Fruit fly (Drosophila melanogaster) whole organism, embryonic: ENCODE measurements around the gene lilli.

ENCODE experiments used
- Ada2b ChIP-seq: fragments of 200-800 bp; sonication (Bioruptor generic); IDR thresholded peaks from 2 replicates; pipeline ENCODE4 v1.3.6; 2022; ENCODE audit warnings: missing biosample characterization, missing genetic modification characterization
- BtbVII ChIP-seq: fragments of 200-800 bp; sonication (Bioruptor generic); optimal IDR thresholded peaks from 3 replicates; lab custom pipeline; 2017; ENCODE audit warnings: missing biosample characterization, mild to moderate bottlenecking, missing genetic modification characterization
- CG10543 ChIP-seq: fragments of 200-800 bp; sonication (Bioruptor generic); optimal IDR thresholded peaks from 3 replicates; lab custom pipeline; 2017; ENCODE audit warnings: missing biosample characterization, mild to moderate bottlenecking, missing genetic modification characterization, moderate library complexity
- CG13296 ChIP-seq: fragments of 200-800 bp; sonication (Bioruptor generic); optimal IDR thresholded peaks from 3 replicates; lab custom pipeline; 2018; ENCODE audit warnings: missing biosample characterization, mild to moderate bottlenecking, missing genetic modification characterization
- CG17359 ChIP-seq: fragments of 200-800 bp; sonication (Bioruptor generic); optimal IDR thresholded peaks from 3 replicates; lab custom pipeline; 2018; ENCODE audit warnings: missing biosample characterization, mild to moderate bottlenecking, missing genetic modification characterization, moderate library complexity
- CG17802 ChIP-seq: fragments of 200-800 bp; sonication (Bioruptor generic); optimal IDR thresholded peaks from 2 replicates; lab custom pipeline; 2018; ENCODE audit warnings: missing biosample characterization, mild to moderate bottlenecking, missing genetic modification characterization, moderate library complexity
- CG2202 ChIP-seq: fragments of 200-800 bp; sonication (Bioruptor generic); optimal IDR thresholded peaks from 2 replicates; lab custom pipeline; 2018; ENCODE audit warnings: missing biosample characterization, mild to moderate bottlenecking, missing genetic modification characterization
- CG31441 ChIP-seq: fragments of 200-800 bp; sonication (Bioruptor generic); IDR thresholded peaks from 2 replicates; pipeline ENCODE4 v1.3.6; 2022; ENCODE audit warnings: missing biosample characterization, missing genetic modification characterization
- CG3163 ChIP-seq: fragments of 200-800 bp; sonication (Bioruptor generic); optimal IDR thresholded peaks from 3 replicates; lab custom pipeline; 2016; ENCODE audit warnings: missing biosample characterization, missing genetic modification characterization
- CG3281 ChIP-seq: fragments of 200-800 bp; sonication (Bioruptor generic); optimal IDR thresholded peaks from 3 replicates; lab custom pipeline; 2017; ENCODE audit warnings: missing biosample characterization, mild to moderate bottlenecking, missing genetic modification characterization
- CG34422 ChIP-seq: fragments of 200-800 bp; sonication (Bioruptor generic); IDR thresholded peaks from 3 replicates; pipeline ENCODE4 v1.3.6; 2022; ENCODE audit warnings: missing biosample characterization, missing genetic modification characterization
- CG5953 ChIP-seq: fragments of 200-800 bp; sonication (Bioruptor generic); IDR thresholded peaks from 2 replicates; pipeline ENCODE4 v1.3.6; 2022; ENCODE audit warnings: missing biosample characterization, missing genetic modification characterization
- CG6272 ChIP-seq: fragments of 200-800 bp; sonication (Bioruptor generic); IDR thresholded peaks from 2 replicates; pipeline ENCODE4 v1.3.6; 2022; ENCODE audit warnings: missing biosample characterization, missing genetic modification characterization
- CG6683 ChIP-seq: fragments of 200-800 bp; sonication (Bioruptor generic); optimal IDR thresholded peaks from 2 replicates; lab custom pipeline; 2017; ENCODE audit warnings: missing biosample characterization, mild to moderate bottlenecking, missing genetic modification characterization, missing genetic modification reagents
- CG7357 ChIP-seq: fragments of 200-800 bp; sonication (Bioruptor generic); IDR thresholded peaks from 3 replicates; pipeline ENCODE4 v1.3.6; 2022; ENCODE audit warnings: missing biosample characterization, missing genetic modification characterization
- CG9932 ChIP-seq: fragments of 200-800 bp; sonication (Bioruptor generic); IDR thresholded peaks from 2 replicates; pipeline ENCODE4 v1.3.6; 2022; ENCODE audit warnings: missing biosample characterization, missing genetic modification characterization
- CrebB ChIP-seq: fragments of 200-800 bp; sonication (Bioruptor generic); optimal IDR thresholded peaks from 3 replicates; lab custom pipeline; 2018; ENCODE audit warnings: missing biosample characterization, mild to moderate bottlenecking, missing genetic modification characterization
- D19A ChIP-seq: fragments of 200-800 bp; optimal IDR thresholded peaks from 3 replicates; lab custom pipeline; 2019; ENCODE audit warnings: missing biosample characterization, mild to moderate bottlenecking, missing genetic modification characterization, moderate library complexity
- Dek ChIP-seq: fragments of 200-800 bp; sonication (Bioruptor generic); optimal IDR thresholded peaks from 3 replicates; lab custom pipeline; 2019; ENCODE audit warnings: missing biosample characterization, mild to moderate bottlenecking, missing genetic modification characterization, moderate library complexity
- Dref ChIP-seq: fragments of 200-800 bp; sonication (Bioruptor generic); IDR thresholded peaks from 2 replicates; pipeline ENCODE4 v1.3.6; 2022; ENCODE audit warnings: missing biosample characterization, missing genetic modification characterization
- ERR ChIP-seq: fragments of 200-800 bp; sonication (Bioruptor generic); optimal IDR thresholded peaks from 2 replicates; lab custom pipeline; 2016; ENCODE audit warnings: missing biosample characterization, missing genetic modification characterization
- Ets97D ChIP-seq: fragments of 200-800 bp; sonication (Bioruptor generic); optimal IDR thresholded peaks from 3 replicates; lab custom pipeline; 2016; ENCODE audit warnings: missing biosample characterization, missing genetic modification characterization
- H15 ChIP-seq: fragments of 200-800 bp; sonication (Bioruptor generic); IDR thresholded peaks from 3 replicates; pipeline ENCODE4 v1.3.6; 2022; ENCODE audit warnings: missing biosample characterization, missing genetic modification characterization
- Hmr ChIP-seq: fragments of 200-800 bp; sonication (Bioruptor generic); optimal IDR thresholded peaks from 3 replicates; lab custom pipeline; 2017; ENCODE audit warnings: mild to moderate bottlenecking, missing biosample characterization, missing genetic modification reagents, missing genetic modification characterization
- Hr51 ChIP-seq, 2 experiments: fragments of 200-800 bp; sonication (Bioruptor generic); optimal IDR thresholded peaks; 2 replicates in 1 of 2; 3 replicates in 1 of 2; lab custom pipeline; 2016 to 2018; ENCODE audit warnings: missing biosample characterization in 2 of 2, missing genetic modification characterization in 2 of 2, mild to moderate bottlenecking in 1 of 2, moderate library complexity in 1 of 2
- MTF-1 ChIP-seq: fragments of 200-800 bp; sonication (Bioruptor generic); optimal IDR thresholded peaks from 2 replicates; lab custom pipeline; 2018; ENCODE audit warnings: missing biosample characterization, mild to moderate bottlenecking, missing genetic modification characterization, borderline replicate concordance
- Med ChIP-seq: fragments of 200-800 bp; sonication (Bioruptor generic); peaks from one replicate; lab custom pipeline; 2016; ENCODE audit warnings: missing biosample characterization, missing genetic modification characterization, mild to moderate bottlenecking, inconsistent platforms, moderate library complexity
- Pdp1 ChIP-seq, 2 experiments: fragments of 200-800 bp; sonication (Bioruptor generic); optimal IDR thresholded peaks; 3 replicates each; lab custom pipeline; 2016; ENCODE audit warnings: missing biosample characterization in 2 of 2, missing genetic modification characterization in 2 of 2, mild to moderate bottlenecking in 1 of 2, moderate library complexity in 1 of 2
- TFAM ChIP-seq: fragments of 200-800 bp; sonication (Bioruptor generic); optimal IDR thresholded peaks from 2 replicates; lab custom pipeline; 2017; ENCODE audit warnings: missing biosample characterization, missing genetic modification characterization, inconsistent platforms
- Trl ChIP-seq, 3 experiments: fragments of >200 bp in 2 of 3; fragments of 200-800 bp in 1 of 3; sonication (Bioruptor generic) in 1 of 3; optimal IDR thresholded peaks; 2 replicates in 1 of 3; 3 replicates in 2 of 3; lab custom pipeline; 2016 to 2017; ENCODE audit warnings: missing biosample characterization in 1 of 3, missing genetic modification characterization in 1 of 3
- Vsx1 ChIP-seq: fragments of 200-800 bp; sonication (Bioruptor generic); optimal IDR thresholded peaks from 2 replicates; lab custom pipeline; 2017; ENCODE audit warnings: missing biosample characterization, mild to moderate bottlenecking, missing genetic modification characterization, missing genetic modification reagents
- ac ChIP-seq: fragments of 200-800 bp; sonication (Bioruptor generic); optimal IDR thresholded peaks from 3 replicates; lab custom pipeline; 2017; ENCODE audit warnings: missing biosample characterization, mild to moderate bottlenecking, missing genetic modification characterization
- ap ChIP-seq: fragments of 200-800 bp; sonication (Bioruptor generic); IDR thresholded peaks from 2 replicates; pipeline ENCODE4 v1.3.6; 2022; ENCODE audit warnings: missing biosample characterization, missing genetic modification characterization
- crc ChIP-seq: fragments of 200-800 bp; sonication (Bioruptor generic); optimal IDR thresholded peaks from 2 replicates; lab custom pipeline; 2016; ENCODE audit warnings: missing biosample characterization, missing genetic modification characterization
- da ChIP-seq: fragments of 200-800 bp; sonication (Bioruptor generic); optimal IDR thresholded peaks from 2 replicates; lab custom pipeline; 2016; ENCODE audit warnings: missing biosample characterization, missing genetic modification characterization
- disco-r ChIP-seq: fragments of 200-800 bp; sonication (Bioruptor generic); optimal IDR thresholded peaks from 2 replicates; lab custom pipeline; 2016; ENCODE audit warnings: missing biosample characterization, missing genetic modification characterization
- dysf ChIP-seq: fragments of 200-800 bp; sonication (Bioruptor generic); IDR thresholded peaks from 3 replicates; pipeline ENCODE4 v1.3.6; 2022; ENCODE audit warnings: missing biosample characterization, missing genetic modification characterization
- ftz-f1 ChIP-seq: fragments of 200-800 bp; sonication (Bioruptor generic); optimal IDR thresholded peaks from 2 replicates; lab custom pipeline; 2016; ENCODE audit warnings: missing biosample characterization, missing genetic modification characterization
- nerfin-1 ChIP-seq: fragments of 200-800 bp; sonication (Bioruptor generic); optimal IDR thresholded peaks from 3 replicates; lab custom pipeline; 2019; ENCODE audit warnings: missing biosample characterization, mild to moderate bottlenecking, missing genetic modification characterization, moderate library complexity
- nerfin-2 ChIP-seq: fragments of 200-800 bp; sonication (Bioruptor generic); IDR thresholded peaks from 2 replicates; pipeline ENCODE4 v1.3.6; 2022; ENCODE audit warnings: missing biosample characterization, missing genetic modification characterization; ENCODE audit not compliant: partially characterized antibody
- oc ChIP-seq: fragments of 200-800 bp; sonication (Bioruptor generic); optimal IDR thresholded peaks from 2 replicates; lab custom pipeline; 2018; ENCODE audit warnings: missing biosample characterization, mild to moderate bottlenecking, missing genetic modification characterization, moderate library complexity
- otp ChIP-seq: fragments of 200-800 bp; sonication (Bioruptor generic); IDR thresholded peaks from 3 replicates; pipeline ENCODE4, ENCODE4 v1.3.6; 2022; ENCODE audit warnings: missing biosample characterization, missing genetic modification characterization
- pnt ChIP-seq: fragments of 200-800 bp; sonication (Bioruptor generic); optimal IDR thresholded peaks from 3 replicates; lab custom pipeline; 2016; ENCODE audit warnings: missing biosample characterization, missing genetic modification characterization
- pum ChIP-seq: fragments of 200-800 bp; sonication (Bioruptor generic); optimal IDR thresholded peaks from 2 replicates; lab custom pipeline; 2016; ENCODE audit warnings: missing biosample characterization, missing genetic modification characterization
- run ChIP-seq: fragments of 200-800 bp; sonication (Bioruptor generic); optimal IDR thresholded peaks from 3 replicates; lab custom pipeline; 2018; ENCODE audit warnings: missing biosample characterization, mild to moderate bottlenecking, missing genetic modification characterization
- schlank ChIP-seq: fragments of 200-800 bp; sonication (Bioruptor generic); optimal IDR thresholded peaks from 2 replicates; lab custom pipeline; 2018; ENCODE audit warnings: missing biosample characterization, mild to moderate bottlenecking, missing genetic modification characterization
- slbo ChIP-seq: fragments of 200-800 bp; sonication (Bioruptor generic); IDR thresholded peaks from 2 replicates; pipeline ENCODE4 v1.3.6; 2022; ENCODE audit warnings: missing biosample characterization, missing genetic modification characterization
- sr ChIP-seq: fragments of 200-800 bp; sonication (Bioruptor generic); IDR thresholded peaks from 3 replicates; pipeline ENCODE4 v1.3.6; 2022; ENCODE audit warnings: missing biosample characterization, missing genetic modification characterization
- tgo ChIP-seq: fragments of 200-800 bp; sonication (Bioruptor generic); IDR thresholded peaks from 3 replicates; pipeline ENCODE4 v1.3.6; 2022; ENCODE audit warnings: missing biosample characterization, missing genetic modification characterization
- ttk ChIP-seq: fragments of 200-800 bp; sonication (Bioruptor generic); IDR thresholded peaks from 2 replicates; pipeline ENCODE4 v2.1.2; 2022; ENCODE audit warnings: missing biosample characterization, missing genetic modification characterization
- unc-4 ChIP-seq: fragments of 200-800 bp; sonication (Bioruptor generic); IDR thresholded peaks from 2 replicates; pipeline ENCODE4 v1.3.6; 2022; ENCODE audit warnings: missing biosample characterization, missing genetic modification characterization; ENCODE audit not compliant: partially characterized antibody
- yki ChIP-seq: fragments of >200 bp; optimal IDR thresholded peaks from 3 replicates; lab custom pipeline; 2018

lilli gene

dm6 chr2L:2993236-2993635, 107.5 kb downstream of the lilli start (continued):
- TF ChIP-seq CG17359 (tag; lab: Kevin White, UChicago) (no peak), Hr51 (GFP tag; optimal IDR thresholded peaks at IDR 0.05; lab: Kevin White, UChicago) (no peak), Med (GFP tag; lab: Kevin White, UChicago) (no peak), yki (no peak), Pdp1 (GFP tag; optimal IDR thresholded peaks at IDR 0.05; lab: Kevin White, UChicago) (no peak), CG34422 (GFP tag; lab: Robert Waterston, UW) (peak; percentile 35; the same call in 1 of the 3 replicates), tgo (GFP tag; lab: Robert Waterston, UW) (no peak), Hmr (no peak), D19A (no peak), Trl (optimal IDR thresholded peaks at IDR 0.05; lab: Kevin White, UChicago) (peak in 1 of 2 experiments; percentile 24), Trl (GFP tag; optimal IDR thresholded peaks at IDR 0.05; lab: Kevin White, UChicago) (no peak), sr (GFP tag; lab: Robert Waterston, UW) (no peak), H15 (GFP tag; lab: Robert Waterston, UW) (no peak), otp (GFP tag; lab: Robert Waterston, UW) (no peak), ac (GFP tag; lab: Kevin White, UChicago) (no peak), da (GFP tag; lab: Kevin White, UChicago) (no peak), Vsx1 (GFP tag; lab: Kevin White, UChicago) (no peak), CG13296 (peak; percentile 14), pum (GFP tag; lab: Kevin White, UChicago) (no peak), oc (tag; lab: Kevin White, UChicago) (no peak), CG2202 (tag; lab: Kevin White, UChicago) (no peak), Ets97D (no peak), CG17802 (tag; lab: Kevin White, UChicago) (no peak), Dref (GFP tag; lab: Robert Waterston, UW) (no peak), nerfin-1 (tag; lab: Kevin White, UChicago) (no peak), CG7357 (no peak), CG5953 (GFP tag; lab: Robert Waterston, UW) (no peak), Ada2b (GFP tag; lab: Robert Waterston, UW) (no peak), ftz-f1 (no peak), ttk (no peak), CG3281 (GFP tag; lab: Kevin White, UChicago) (no peak), CrebB (tag; lab: Kevin White, UChicago) (no peak), ap (GFP tag; lab: Robert Waterston, UW) (no peak), schlank (tag; lab: Kevin White, UChicago) (no peak), Dek (tag; lab: Kevin White, UChicago) (no peak), TFAM (no peak), BtbVII (GFP tag; lab: Kevin White, UChicago) (no peak), CG9932 (GFP tag; lab: Robert Waterston, UW) (no peak), CG3163 (GFP tag; lab: Kevin White, UChicago) (no peak), CG6272 (GFP tag; lab: Robert Waterston, UW) (no peak), pnt (GFP tag; lab: Kevin White, UChicago) (no peak), disco-r (GFP tag; lab: Kevin White, UChicago) (no peak), nerfin-2 (no peak), CG31441 (GFP tag; lab: Robert Waterston, UW) (no peak), CG10543 (peak; percentile 66), slbo (no peak), crc (GFP tag; lab: Kevin White, UChicago) (no peak), CG6683 (GFP tag; lab: Kevin White, UChicago) (no peak), run (no peak), MTF-1 (GFP tag; lab: Kevin White, UChicago) (no peak), ERR (GFP tag; lab: Kevin White, UChicago) (no peak), dysf (GFP tag; lab: Robert Waterston, UW) (no peak), unc-4 (GFP tag; lab: Robert Waterston, UW) (no peak)
